Worm (Caenorhabditis elegans): ENCODE measurements around the gene Y49F6B.6.

DNA sequence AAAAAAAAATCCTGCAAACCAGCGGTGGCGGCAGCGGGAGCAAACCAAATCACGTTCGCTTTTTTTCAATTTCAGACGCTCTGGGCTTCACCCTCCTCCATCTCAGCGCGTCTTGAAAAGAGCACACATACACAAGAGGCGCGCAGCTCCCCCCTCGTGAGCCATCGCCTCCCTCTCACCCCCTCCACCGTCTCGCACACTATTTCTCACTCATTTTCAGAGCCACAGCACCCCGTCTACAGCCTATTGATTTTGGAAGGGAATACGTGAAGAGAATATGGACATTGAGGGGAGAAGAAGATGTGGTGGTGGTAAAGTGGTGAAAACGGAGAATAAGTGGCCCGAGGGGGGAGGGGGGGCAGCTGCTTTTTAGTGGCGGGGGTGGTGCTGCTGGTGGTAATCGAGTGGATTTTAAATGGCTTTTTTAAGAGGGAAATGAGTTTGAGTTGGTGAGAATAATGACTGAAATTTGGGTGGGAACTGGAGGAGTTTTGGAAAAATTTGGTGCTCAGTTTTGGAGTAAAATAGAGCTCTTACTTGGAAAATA is 44.7 kb upstream of the Y49F6B.6 start:
- no peak for TF ChIP-seq tab-1 (GFP tag; IDR thresholded peaks at IDR 0.05)
- no peak for TF ChIP-seq flt-1 (GFP tag; IDR thresholded peaks at IDR 0.05)
- 0 out of 2 replicates have a peak, but pooled peaks have one; percentile 16 for TF ChIP-seq T22C8.4 (GFP tag; IDR thresholded peaks at IDR 0.05)
- no peak for TF ChIP-seq med-1 (GFP tag; optimal IDR thresholded peaks at IDR 0.05; ENCODE audit: insufficient read depth)
- no peak for TF ChIP-seq cog-1 (tag; optimal IDR thresholded peaks at IDR 0.05)

Measured in whole organism, midembryonic.